Fruit fly (Drosophila melanogaster): ENCODE measurements around the gene CCT1.

Gene CCT1

dm6 chr3R:22447874-22448254 lies 43.4 kb downstream of the CCT1 start, which contains the start of gene CG34376 (continued):
- TF ChIP-seq CG3163 (GFP tag; optimal IDR thresholded peaks at IDR 0.05), result no peak
- TF ChIP-seq CG7987 (GFP tag; optimal IDR thresholded peaks at IDR 0.05), result peak; percentile 49
- no peak for TF ChIP-seq CG5245 (GFP tag; optimal IDR thresholded peaks at IDR 0.05)
- TF ChIP-seq h (optimal IDR thresholded peaks at IDR 0.05), result no peak
- no peak for TF ChIP-seq CG16815 (GFP tag; optimal IDR thresholded peaks at IDR 0.05)
- peak; percentile 52 for TF ChIP-seq Dref (GFP tag; IDR thresholded peaks at IDR 0.05)
- peak; percentile 31 for TF ChIP-seq ERR (GFP tag; optimal IDR thresholded peaks at IDR 0.05)
- TF ChIP-seq CG6791 (GFP tag; IDR thresholded peaks at IDR 0.05; ENCODE audit: partially characterized antibody), result peak; percentile 57; the same call in 2 of the 3 replicates
- no peak for TF ChIP-seq CG15011 (GFP tag; optimal IDR thresholded peaks at IDR 0.05)
- peak; percentile 69 for TF ChIP-seq CG12391 (tag; optimal IDR thresholded peaks at IDR 0.05)
- no peak for TF ChIP-seq nerfin-2 (GFP tag; IDR thresholded peaks at IDR 0.05; ENCODE audit: partially characterized antibody)
- peak; percentile 48 for TF ChIP-seq ewg (GFP tag; optimal IDR thresholded peaks at IDR 0.05)
- no peak for TF ChIP-seq CG2129 (GFP tag; IDR thresholded peaks at IDR 0.05; ENCODE audit: partially characterized antibody)
- TF ChIP-seq luna (GFP tag; optimal IDR thresholded peaks at IDR 0.05), result no peak
- peak; percentile 55 for TF ChIP-seq Meics (GFP tag; optimal IDR thresholded peaks at IDR 0.05)
- TF ChIP-seq CG32532 (GFP tag; IDR thresholded peaks at IDR 0.05), result peak; percentile 48
- TF ChIP-seq Ptx1 (GFP tag; IDR thresholded peaks at IDR 0.05), result peak; percentile 36; the same call in 1 of the 2 replicates
- peak; percentile 72 for TF ChIP-seq CG1603 (tag; optimal IDR thresholded peaks at IDR 0.05)
- TF ChIP-seq Asciz (GFP tag; optimal IDR thresholded peaks at IDR 0.05), result peak; percentile 35
- TF ChIP-seq CG5953 (GFP tag; IDR thresholded peaks at IDR 0.05), result no peak
- peak; percentile 24; the same call in 1 of the 2 replicates for TF ChIP-seq CG32772 (GFP tag; IDR thresholded peaks at IDR 0.05)
- TF ChIP-seq Gug (GFP tag; IDR thresholded peaks at IDR 0.05), result peak; percentile 18; the same call in 1 of the 4 replicates
- TF ChIP-seq salm (tag; optimal IDR thresholded peaks at IDR 0.05), result peak; percentile 27
- TF ChIP-seq CG8388 (GFP tag; optimal IDR thresholded peaks at IDR 0.05), result no peak
- peak in 1 of 2 experiments; percentile 57 for TF ChIP-seq Pdp1 (GFP tag; optimal IDR thresholded peaks at IDR 0.05)
- no peak for TF ChIP-seq CG8089 (GFP tag; optimal IDR thresholded peaks at IDR 0.05)
- no peak for TF ChIP-seq CG18011 (GFP tag; optimal IDR thresholded peaks at IDR 0.05)
- TF ChIP-seq Lim3 (GFP tag; IDR thresholded peaks at IDR 0.05), result no peak; the same call in 1 of the 2 replicates
- TF ChIP-seq sc (optimal IDR thresholded peaks at IDR 0.05), result no peak
- TF ChIP-seq sc (GFP tag; optimal IDR thresholded peaks at IDR 0.05), result no peak
- TF ChIP-seq nau (GFP tag; optimal IDR thresholded peaks at IDR 0.05), result peak; percentile 29
- no peak for TF ChIP-seq CG6854 (GFP tag; optimal IDR thresholded peaks at IDR 0.05)
- TF ChIP-seq Dll (GFP tag; IDR thresholded peaks at IDR 0.05; ENCODE audit: partially characterized antibody), result 0 out of 4 replicates have a peak, but pooled peaks have one; percentile 46
- no peak for TF ChIP-seq chif (GFP tag; optimal IDR thresholded peaks at IDR 0.05)
- TF ChIP-seq CG10543 (GFP tag; optimal IDR thresholded peaks at IDR 0.05), result peak; percentile 77
- peak; percentile 55 for TF ChIP-seq gro (GFP tag; optimal IDR thresholded peaks at IDR 0.05)
- no peak for TF ChIP-seq Usf (GFP tag; optimal IDR thresholded peaks at IDR 0.05)
- no peak for TF ChIP-seq Eip74EF (GFP tag; optimal IDR thresholded peaks at IDR 0.05)
- no peak for TF ChIP-seq CG13123 (GFP tag; optimal IDR thresholded peaks at IDR 0.05)
- TF ChIP-seq MESR4 (GFP tag; optimal IDR thresholded peaks at IDR 0.05), result peak; percentile 52
- no peak for TF ChIP-seq Lpt (GFP tag; optimal IDR thresholded peaks at IDR 0.05)
- TF ChIP-seq CG6175 (GFP tag; IDR thresholded peaks at IDR 0.05), result no peak
- TF ChIP-seq CG9932 (GFP tag; IDR thresholded peaks at IDR 0.05), result peak; percentile 51
- TF ChIP-seq CG12219 (GFP tag; optimal IDR thresholded peaks at IDR 0.05), result peak; percentile 9
- no peak for TF ChIP-seq wek (GFP tag; optimal IDR thresholded peaks at IDR 0.05)
- peak; percentile 5 for TF ChIP-seq az2 (GFP tag; optimal IDR thresholded peaks at IDR 0.05)
- peak; percentile 49 for TF ChIP-seq phol (tag; optimal IDR thresholded peaks at IDR 0.05)
- TF ChIP-seq pum (GFP tag; optimal IDR thresholded peaks at IDR 0.05), result no peak
- TF ChIP-seq gem (tag; optimal IDR thresholded peaks at IDR 0.05), result peak; percentile 55
- peak; percentile 60; the same call in 2 of the 3 replicates for TF ChIP-seq ken (GFP tag; IDR thresholded peaks at IDR 0.05)
